Worm (Caenorhabditis elegans): ENCODE data around the gene sri-4.

The sri-4 gene

DNA sequence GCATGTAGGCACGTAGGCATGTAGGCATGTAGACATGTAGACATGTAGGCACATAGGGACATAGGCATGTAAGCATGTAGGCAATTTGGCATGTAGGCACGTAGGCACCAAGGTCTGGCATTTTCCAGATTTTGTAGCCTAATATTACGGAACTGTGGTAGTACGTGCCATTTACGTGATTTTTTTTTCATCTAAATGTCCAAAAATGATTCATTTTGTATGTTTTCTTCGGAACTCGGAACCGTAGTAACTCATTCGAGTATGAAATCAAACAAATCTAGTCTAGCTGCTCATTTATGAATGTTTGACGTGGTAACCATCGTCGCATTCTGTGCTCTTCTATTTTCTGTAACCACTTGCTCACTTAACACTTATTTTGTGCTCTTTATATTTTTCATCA lies 30.2 kb downstream of the sri-4 start, which contains the start of gene srbc-59:
Gene srbc-59 (plus strand): TSS at position 301 of the 400 bp plus-strand sequence.
- TF ChIP-seq hlh-30 (tag; optimal IDR thresholded peaks at IDR 0.05; ENCODE audit: insufficient read depth) (no peak), ref-2 (tag; optimal IDR thresholded peaks at IDR 0.05) (no peak), npax-4 (tag; optimal IDR thresholded peaks at IDR 0.05) (no peak), T23F11.4 (GFP tag; optimal IDR thresholded peaks at IDR 0.05) (no peak), pqm-1 (tag; optimal IDR thresholded peaks at IDR 0.05) (no peak), ceh-19 (GFP tag; optimal IDR thresholded peaks at IDR 0.05) (no peak), mec-3 (tag; optimal IDR thresholded peaks at IDR 0.05; ENCODE audit: borderline replicate concordance) (no peak), ama-1 (optimal IDR thresholded peaks at IDR 0.05) (no peak), unc-55 (GFP tag; optimal IDR thresholded peaks at IDR 0.05) (no peak), sox-4 (tag; optimal IDR thresholded peaks at IDR 0.05) (no peak), odd-2 (tag; optimal IDR thresholded peaks at IDR 0.05) (no peak), ahr-1 (tag; optimal IDR thresholded peaks at IDR 0.05) (no peak), K02D7.2 (tag; optimal IDR thresholded peaks at IDR 0.05) (no peak), hlh-6 (tag; optimal IDR thresholded peaks at IDR 0.05) (no peak), pha-2 (tag; optimal IDR thresholded peaks at IDR 0.05) (no peak), dmd-4 (tag; optimal IDR thresholded peaks at IDR 0.05; ENCODE audit: borderline replicate concordance) (no peak), pax-1 (tag; optimal IDR thresholded peaks at IDR 0.05) (no peak), ceh-18 (tag; optimal IDR thresholded peaks at IDR 0.05) (no peak), tbx-7 (tag; optimal IDR thresholded peaks at IDR 0.05) (no peak)

- TF ChIP-seq ets-4 (tag; optimal IDR thresholded peaks at IDR 0.05) = no peak
Measured at ce11 chrV:779999-780398, 31.9 kb downstream of the sri-4 start, which contains the start of gene srbc-60. TSS of gene srbc-60 (plus strand) at chrV:780299.

- TF ChIP-seq ceh-19 (GFP tag; optimal IDR thresholded peaks at IDR 0.05) = no peak
- TF ChIP-seq nfya-1 (tag; optimal IDR thresholded peaks at IDR 0.05) = no peak
- no peak for TF ChIP-seq rnt-1 (tag; optimal IDR thresholded peaks at IDR 0.05)
- TF ChIP-seq ama-1 (optimal IDR thresholded peaks at IDR 0.05) = no peak
- no peak for TF ChIP-seq gmeb-2 (tag; optimal IDR thresholded peaks at IDR 0.05)
- no peak for TF ChIP-seq dve-1 (tag; optimal IDR thresholded peaks at IDR 0.05)
- TF ChIP-seq pat-9 (tag; optimal IDR thresholded peaks at IDR 0.05) = no peak
- TF ChIP-seq pros-1 (tag; optimal IDR thresholded peaks at IDR 0.05) = no peak
- TF ChIP-seq ztf-16 (tag; optimal IDR thresholded peaks at IDR 0.05) = no peak
Measured at ce11 chrV:782432-782831, 34.3 kb downstream of the sri-4 start, which contains the start of gene srab-16. TSS of gene srab-16 (plus strand) at chrV:782732.

- no peak for TF ChIP-seq unc-42 (tag; optimal IDR thresholded peaks at IDR 0.05)
- TF ChIP-seq tbx-7 (tag; optimal IDR thresholded peaks at IDR 0.05) = no peak
- no peak for TF ChIP-seq pqm-1 (tag; optimal IDR thresholded peaks at IDR 0.05)
- no peak for TF ChIP-seq sox-4 (tag; optimal IDR thresholded peaks at IDR 0.05)
- no peak for TF ChIP-seq nhr-232 (tag; optimal IDR thresholded peaks at IDR 0.05)
- no peak for TF ChIP-seq unc-3 (GFP tag; conservative IDR thresholded peaks at IDR 0.05)
- TF ChIP-seq unc-3 (tag; optimal IDR thresholded peaks at IDR 0.05) = no peak
- no peak for TF ChIP-seq hlh-8 (tag; optimal IDR thresholded peaks at IDR 0.05)
- no peak for TF ChIP-seq ceh-14 (tag; optimal IDR thresholded peaks at IDR 0.05)
- TF ChIP-seq npax-4 (tag; optimal IDR thresholded peaks at IDR 0.05) = no peak
- no peak for TF ChIP-seq lin-11 (tag; optimal IDR thresholded peaks at IDR 0.05)
- TF ChIP-seq ahr-1 (tag; optimal IDR thresholded peaks at IDR 0.05) = no peak
- TF ChIP-seq nfya-1 (tag; optimal IDR thresholded peaks at IDR 0.05) = no peak
Measured at ce11 chrV:794092-794491, 45.9 kb downstream of the sri-4 start.

DNA sequence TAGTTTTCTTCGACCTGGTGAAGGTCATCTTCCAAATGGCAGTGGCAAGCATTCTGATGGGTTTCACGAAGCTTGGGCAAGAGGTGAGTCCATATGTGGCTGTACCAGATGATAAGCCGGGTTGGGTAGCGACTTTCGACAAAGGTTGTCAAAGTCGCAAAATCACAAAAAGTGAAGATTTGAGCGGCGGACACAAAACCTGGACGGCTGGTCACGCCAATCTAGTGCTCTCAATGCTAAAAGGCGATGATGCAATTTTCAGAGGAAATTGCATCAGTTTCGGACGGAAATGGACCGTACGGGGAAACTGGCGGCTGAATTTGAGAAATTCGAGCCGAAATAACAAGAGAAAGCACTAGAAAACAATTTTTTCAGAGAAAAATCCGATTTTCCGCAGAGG lies 49.1 kb downstream of the sri-4 start:
- no peak for TF ChIP-seq ama-1 (optimal IDR thresholded peaks at IDR 0.05)
- no peak for TF ChIP-seq ceh-19 (GFP tag; optimal IDR thresholded peaks at IDR 0.05)
- TF ChIP-seq unc-3 (GFP tag; conservative IDR thresholded peaks at IDR 0.05) = no peak
- TF ChIP-seq unc-3 (tag; optimal IDR thresholded peaks at IDR 0.05) = no peak
- no peak for TF ChIP-seq ceh-22 (tag; optimal IDR thresholded peaks at IDR 0.05)
- TF ChIP-seq unc-86 (tag; optimal IDR thresholded peaks at IDR 0.05) = no peak
- TF ChIP-seq pqm-1 (tag; optimal IDR thresholded peaks at IDR 0.05) = no peak
